Worm (Caenorhabditis elegans) whole organism, L4 larva: ENCODE results near the gene tsr-1.

Source experiments
- F37D6.2 ChIP-seq: sonication (generic microtip); optimal IDR thresholded peaks from 2 replicates; lab custom pipeline; 2016; ENCODE audit warnings: mild to moderate bottlenecking, missing genetic modification characterization, missing compliant biosample characterization
- ama-1 ChIP-seq: fragments of 150-350 bp; optimal IDR thresholded peaks from 2 replicates; lab custom pipeline; 2014; ENCODE audit warnings: inconsistent platforms, mixed read lengths
- ces-1 ChIP-seq: fragments of 150-350 bp; sonication (generic microtip); optimal IDR thresholded peaks from 4 replicates; lab custom pipeline; 2014; ENCODE audit warnings: missing biosample characterization, missing genetic modification reagents, missing genetic modification characterization
- dpl-1 ChIP-seq: fragments of 150-350 bp; optimal IDR thresholded peaks from 2 replicates; lab custom pipeline; 2014; ENCODE audit warnings: missing biosample characterization, missing genetic modification reagents, missing genetic modification characterization
- fos-1 ChIP-seq: fragments of 150-350 bp; optimal IDR thresholded peaks from 2 replicates; lab custom pipeline; 2014; ENCODE audit warnings: missing biosample characterization, missing genetic modification characterization
- hlh-30 ChIP-seq: sonication (generic microtip); optimal IDR thresholded peaks from 2 replicates; lab custom pipeline; 2017; ENCODE audit warnings: antibody characterized with exemption, mild to moderate bottlenecking, missing genetic modification characterization, missing compliant biosample characterization; ENCODE audit not compliant: insufficient read depth
- nhr-11 ChIP-seq: fragments of 150-350 bp; optimal IDR thresholded peaks from 2 replicates; lab custom pipeline; 2014; ENCODE audit warnings: missing biosample characterization, missing genetic modification characterization
- nhr-237 ChIP-seq: sonication (generic microtip); optimal IDR thresholded peaks from 2 replicates; lab custom pipeline; 2017; ENCODE audit warnings: missing biosample characterization, missing genetic modification characterization
- nhr-76 ChIP-seq: fragments of 150-350 bp; optimal IDR thresholded peaks from 2 replicates; lab custom pipeline; 2014; ENCODE audit warnings: missing biosample characterization, missing genetic modification characterization
- tag-97 ChIP-seq: fragments of 200-800 bp; sonication (Bioruptor generic); IDR thresholded peaks from 2 replicates; pipeline ENCODE4 v1.3.6; 2022; ENCODE audit warnings: missing genetic modification characterization, missing compliant biosample characterization
- unc-62 ChIP-seq, 3 experiments: fragments of 150-350 bp in 1 of 3; sonication (generic microtip); optimal IDR thresholded peaks in 2 of 3; peaks in 1 of 3; 1 replicate in 1 of 3; 2 replicates in 2 of 3; lab custom pipeline; 2014 to 2017; ENCODE audit warnings: missing biosample characterization in 3 of 3, missing genetic modification characterization in 3 of 3, missing genetic modification reagents in 3 of 3, missing genotype in 1 of 3
- zag-1 ChIP-seq: fragments of 150-350 bp; optimal IDR thresholded peaks from 2 replicates; lab custom pipeline; 2014; ENCODE audit warnings: missing biosample characterization, missing genetic modification characterization

DNA sequence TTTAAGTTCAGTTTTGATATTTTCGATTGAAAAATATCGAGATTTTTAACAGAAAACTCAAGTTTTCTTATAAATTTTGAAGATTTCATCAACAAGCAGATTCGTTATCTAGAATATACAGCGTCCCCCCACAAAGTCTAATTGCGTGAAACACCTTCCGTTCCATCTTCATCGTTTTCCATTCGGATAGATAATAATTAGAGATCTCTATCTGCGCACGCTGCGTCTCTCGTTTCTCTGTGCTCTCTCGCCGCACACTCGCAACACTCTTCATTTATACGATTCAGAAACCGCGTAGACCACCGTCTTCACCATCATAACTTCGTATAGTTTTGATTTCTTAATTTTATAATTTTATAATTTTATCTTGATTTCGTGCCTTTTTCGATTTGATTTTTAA lies 36.4 kb downstream of the tsr-1 start:
- TF ChIP-seq zag-1 (tag; lab: Kevin White, UChicago) (no peak), nhr-237 (tag; lab: Kevin White, UChicago) (no peak), unc-62 (GFP tag; optimal IDR thresholded peaks at IDR 0.05 in 1 of 2; lab: Kevin White, UChicago) (peak in 1 of 2 experiments; percentile 37), unc-62 (tag; optimal IDR thresholded peaks at IDR 0.05; lab: Kevin White, UChicago) (no peak), ama-1 (lab: Kevin White, UChicago) (no peak), nhr-11 (tag; lab: Kevin White, UChicago) (no peak), nhr-76 (tag; lab: Kevin White, UChicago) (no peak), F37D6.2 (tag; lab: Kevin White, UChicago) (no peak), ces-1 (GFP tag; lab: Kevin White, UChicago) (no peak), hlh-30 (tag; lab: Kevin White, UChicago) (no peak), fos-1 (tag; lab: Kevin White, UChicago) (no peak), tag-97 (no peak), dpl-1 (GFP tag; lab: Kevin White, UChicago) (no peak)
